Worm (Caenorhabditis elegans) whole organism, L1 larva: ENCODE measurements around the gene ndx-2.

ENCODE experiments used
- C16A3.4 ChIP-seq: fragments of 150-350 bp; optimal IDR thresholded peaks from 2 replicates; lab custom pipeline; 2014; ENCODE audit warnings: missing biosample characterization, missing genetic modification characterization
- C34B4.2 ChIP-seq: sonication (generic microtip); optimal IDR thresholded peaks from 2 replicates; lab custom pipeline; 2017; ENCODE audit warnings: mild to moderate bottlenecking, missing genetic modification characterization, missing compliant biosample characterization
- lin-15B ChIP-seq: fragments of 150-350 bp; sonication (generic microtip); optimal IDR thresholded peaks from 3 replicates; lab custom pipeline; 2014; ENCODE audit warnings: missing biosample characterization, missing genetic modification characterization
- rnt-1 ChIP-seq: sonication (generic microtip); optimal IDR thresholded peaks from 2 replicates; lab custom pipeline; 2016; ENCODE audit warnings: mild to moderate bottlenecking, missing genetic modification characterization, moderate library complexity, missing compliant biosample characterization

ce11 chrV:2617499-2617898 is 47.3 kb downstream of the ndx-2 start:
- TF ChIP-seq rnt-1 (tag; lab: Kevin White, UChicago) (no peak), C34B4.2 (tag; lab: Kevin White, UChicago) (no peak), lin-15B (no peak), C16A3.4 (no peak)
